Worm (Caenorhabditis elegans) whole organism, young adult: ENCODE measurements around the gene Y57E12B.10.

Experiments
- B0035.1 ChIP-seq: sonication (generic microtip); optimal IDR thresholded peaks from 2 replicates; lab custom pipeline; 2016; ENCODE audit warnings: missing genetic modification characterization, mild to moderate bottlenecking, missing compliant biosample characterization, missing genotype, missing genetic modification reagents
- B0261.1 ChIP-seq: sonication (generic microtip); optimal IDR thresholded peaks from 2 replicates; lab custom pipeline; 2016; ENCODE audit warnings: mild to moderate bottlenecking, missing genetic modification characterization, moderate library complexity, missing compliant biosample characterization
- C06A6.2 ChIP-seq: fragments of 200-800 bp; sonication (Bioruptor generic); conservative IDR thresholded peaks from 2 replicates; pipeline ENCODE4 v1.3.6; 2022; ENCODE audit warnings: missing genetic modification characterization, missing compliant biosample characterization
- D2030.7 ChIP-seq: fragments of 200-800 bp; sonication (Bioruptor generic); IDR thresholded peaks from 2 replicates; pipeline ENCODE4 v1.3.6; 2022; ENCODE audit warnings: missing genetic modification reagents, missing genetic modification characterization, missing compliant biosample characterization
- F33H1.4 ChIP-seq: fragments of 200-800 bp; sonication (Bioruptor generic); IDR thresholded peaks from 2 replicates; pipeline ENCODE4 v1.3.6; 2022; ENCODE audit warnings: missing genetic modification reagents, missing genetic modification characterization, missing compliant biosample characterization
- F39B2.1 ChIP-seq: fragments of 200-800 bp; sonication (Bioruptor generic); IDR thresholded peaks from 2 replicates; pipeline ENCODE4 v1.3.6; 2022; ENCODE audit warnings: missing genetic modification reagents, missing genetic modification characterization, missing compliant biosample characterization
- F57C9.4 ChIP-seq: sonication (generic microtip); optimal IDR thresholded peaks from 2 replicates; lab custom pipeline; 2017; ENCODE audit warnings: mild to moderate bottlenecking, missing genetic modification characterization, missing compliant biosample characterization
- Y56A3A.18 ChIP-seq: fragments of 200-800 bp; sonication (Bioruptor generic); IDR thresholded peaks from 2 replicates; pipeline ENCODE4 v1.3.6; 2022; ENCODE audit warnings: missing genetic modification reagents, missing genetic modification characterization, missing compliant biosample characterization
- Y67H2A.10 ChIP-seq: fragments of 200-800 bp; sonication (Bioruptor generic); conservative IDR thresholded peaks from 2 replicates; pipeline ENCODE4 v1.3.6; 2022; ENCODE audit warnings: missing genetic modification reagents, missing genetic modification characterization, missing compliant biosample characterization
- Y79H2A.3 ChIP-seq: fragments of 200-800 bp; sonication (Bioruptor generic); conservative IDR thresholded peaks from 2 replicates; pipeline ENCODE4 v1.3.6; 2022; ENCODE audit warnings: missing genetic modification reagents, missing genetic modification characterization, missing compliant biosample characterization
- ZK185.1 ChIP-seq: sonication (generic microtip); optimal IDR thresholded peaks from 2 replicates; lab custom pipeline; 2016; ENCODE audit warnings: mild to moderate bottlenecking, missing genetic modification characterization, missing compliant biosample characterization; ENCODE audit not compliant: poor library complexity, severe bottlenecking
- attf-5 ChIP-seq: fragments of 200-800 bp; sonication (Bioruptor generic); optimal IDR thresholded peaks from 2 replicates; lab custom pipeline; 2018; ENCODE audit warnings: mild to moderate bottlenecking, missing genetic modification characterization, missing compliant biosample characterization
- bed-1 ChIP-seq: fragments of 200-800 bp; sonication (Bioruptor generic); IDR thresholded peaks from 2 replicates; pipeline ENCODE4 v1.3.6; 2022; ENCODE audit warnings: missing genetic modification reagents, missing genetic modification characterization, missing compliant biosample characterization
- cebp-1 ChIP-seq, 2 experiments: fragments of 200-800 bp in 1 of 2; sonication (Bioruptor generic) in 1 of 2; sonication (generic microtip) in 1 of 2; IDR thresholded peaks in 1 of 2; optimal IDR thresholded peaks in 1 of 2; 2 replicates each; pipeline versions ENCODE4 v1.3.6 to Lab custom; 2017 to 2022; ENCODE audit warnings: missing compliant biosample characterization in 2 of 2, missing genetic modification characterization in 2 of 2, mild to moderate bottlenecking in 1 of 2, missing genetic modification reagents in 1 of 2, moderate library complexity in 1 of 2
- ceh-100 ChIP-seq: fragments of 200-800 bp; sonication (Bioruptor generic); IDR thresholded peaks from 2 replicates; pipeline ENCODE4 v1.3.6; 2022; ENCODE audit warnings: missing genetic modification reagents, missing genetic modification characterization, missing compliant biosample characterization
- ceh-27 ChIP-seq: fragments of 200-800 bp; sonication (Bioruptor generic); optimal IDR thresholded peaks from 2 replicates; lab custom pipeline; 2018; ENCODE audit warnings: mild to moderate bottlenecking, missing genetic modification characterization, moderate library complexity, missing compliant biosample characterization
- ceh-40 ChIP-seq: fragments of 200-800 bp; sonication (Bioruptor generic); IDR thresholded peaks from 2 replicates; pipeline ENCODE4 v1.3.6; 2022; ENCODE audit warnings: missing genetic modification characterization, missing compliant biosample characterization
- ceh-79 ChIP-seq: sonication (generic microtip); optimal IDR thresholded peaks from 2 replicates; lab custom pipeline; 2017; ENCODE audit warnings: mild to moderate bottlenecking, missing genetic modification characterization, missing compliant biosample characterization
- chd-7 ChIP-seq: sonication (generic microtip); optimal IDR thresholded peaks from 2 replicates; lab custom pipeline; 2016; ENCODE audit warnings: mild to moderate bottlenecking, missing genetic modification characterization, moderate library complexity, missing compliant biosample characterization
- die-1 ChIP-seq: sonication (generic microtip); optimal IDR thresholded peaks from 2 replicates; lab custom pipeline; 2016; ENCODE audit warnings: missing genotype, mild to moderate bottlenecking, missing genetic modification characterization, missing compliant biosample characterization
- dox-1 ChIP-seq: fragments of 200-800 bp; sonication (Bioruptor generic); IDR thresholded peaks from 2 replicates; pipeline ENCODE4 v1.3.6; 2022; ENCODE audit warnings: missing genetic modification reagents, missing genetic modification characterization, missing compliant biosample characterization
- ekl-4 ChIP-seq: fragments of 200-800 bp; sonication (Bioruptor generic); IDR thresholded peaks from 2 replicates; pipeline ENCODE4 v1.3.6; 2022; ENCODE audit warnings: missing genetic modification reagents, missing genetic modification characterization, missing compliant biosample characterization
- gei-17 ChIP-seq: fragments of 200-800 bp; sonication (Bioruptor generic); optimal IDR thresholded peaks from 2 replicates; lab custom pipeline; 2018; ENCODE audit warnings: mild to moderate bottlenecking, missing genetic modification characterization, missing compliant biosample characterization
- hlh-12 ChIP-seq: sonication (generic microtip); optimal IDR thresholded peaks from 2 replicates; lab custom pipeline; 2016; ENCODE audit warnings: missing genetic modification characterization, missing compliant biosample characterization
- hmg-1.2 ChIP-seq: fragments of 200-800 bp; sonication (Bioruptor generic); IDR thresholded peaks from 2 replicates; pipeline ENCODE4 v1.3.6; 2022; ENCODE audit warnings: missing genetic modification reagents, missing genetic modification characterization, missing compliant biosample characterization
- let-607 ChIP-seq, 2 experiments: fragments of 200-800 bp in 1 of 2; sonication (Bioruptor generic) in 1 of 2; sonication (generic microtip) in 1 of 2; optimal IDR thresholded peaks; 2 replicates each; lab custom pipeline; 2016 to 2018; ENCODE audit warnings: mild to moderate bottlenecking in 2 of 2, missing compliant biosample characterization in 2 of 2, missing genetic modification characterization in 2 of 2, moderate library complexity in 2 of 2, missing genotype in 1 of 2
- lin-26 ChIP-seq: fragments of 200-800 bp; sonication (Bioruptor generic); IDR thresholded peaks from 2 replicates; pipeline ENCODE4 v1.3.6; 2022; ENCODE audit warnings: missing genetic modification reagents, missing genetic modification characterization, missing compliant biosample characterization
- lir-1 ChIP-seq: fragments of 200-800 bp; sonication (Bioruptor generic); conservative IDR thresholded peaks from 2 replicates; pipeline ENCODE4 v1.3.6; 2022; ENCODE audit warnings: missing genetic modification reagents, missing genetic modification characterization, missing compliant biosample characterization
- madf-10 ChIP-seq: sonication (generic microtip); optimal IDR thresholded peaks from 2 replicates; lab custom pipeline; 2016; ENCODE audit warnings: mild to moderate bottlenecking, missing genetic modification characterization, missing compliant biosample characterization
- mcd-1 ChIP-seq: fragments of 200-800 bp; sonication (Bioruptor generic); IDR thresholded peaks from 2 replicates; pipeline ENCODE4 v1.3.6; 2022; ENCODE audit warnings: missing genetic modification reagents, missing genetic modification characterization, missing compliant biosample characterization
- nfya-2 ChIP-seq: fragments of 200-800 bp; sonication (Bioruptor generic); IDR thresholded peaks from 2 replicates; pipeline ENCODE4 v1.3.6; 2022; ENCODE audit warnings: missing genetic modification reagents, missing genetic modification characterization, missing compliant biosample characterization
- pha-4 ChIP-seq: fragments of 150-350 bp; sonication (generic microtip); optimal IDR thresholded peaks from 2 replicates; lab custom pipeline; 2014; ENCODE audit warnings: missing biosample characterization, missing genetic modification reagents, missing genetic modification characterization
- rec-8 ChIP-seq, 2 experiments: sonication (generic microtip); optimal IDR thresholded peaks; 2 replicates each; lab custom pipeline; 2016; ENCODE audit warnings: mild to moderate bottlenecking in 2 of 2, missing genetic modification characterization in 2 of 2, missing genetic modification reagents in 2 of 2, missing genotype in 2 of 2, missing biosample characterization in 1 of 2, missing compliant biosample characterization in 1 of 2, moderate library complexity in 1 of 2
- repo-1 ChIP-seq: sonication (generic microtip); optimal IDR thresholded peaks from 2 replicates; lab custom pipeline; 2017; ENCODE audit warnings: mild to moderate bottlenecking, missing genetic modification characterization, missing compliant biosample characterization
- rpc-1 ChIP-seq, 2 experiments: fragments of 150-350 bp in 1 of 2; sonication (generic microtip) in 1 of 2; optimal IDR thresholded peaks; 2 replicates each; lab custom pipeline; 2014 to 2018; ENCODE audit warnings: missing biosample characterization in 1 of 2, missing genetic modification characterization in 1 of 2, missing genetic modification reagents in 1 of 2, missing genotype in 1 of 2
- snpc-3.4 ChIP-seq: sonication (generic microtip); optimal IDR thresholded peaks from 2 replicates; lab custom pipeline; 2017; ENCODE audit warnings: missing genetic modification characterization, mild to moderate bottlenecking, missing compliant biosample characterization, antibody characterized with exemption, moderate library complexity, missing genotype, missing genetic modification reagents
- xnd-1 ChIP-seq: sonication (generic microtip); optimal IDR thresholded peaks from 2 replicates; lab custom pipeline; 2016; ENCODE audit warnings: missing genotype, missing genetic modification reagents, missing genetic modification characterization, missing compliant biosample characterization
- zfh-2 ChIP-seq: fragments of 200-800 bp; sonication (Bioruptor generic); conservative IDR thresholded peaks from 2 replicates; pipeline ENCODE4 v1.3.6; 2022; ENCODE audit warnings: missing genetic modification reagents, missing genetic modification characterization, missing compliant biosample characterization
- ztf-25 ChIP-seq: fragments of 200-800 bp; sonication (Bioruptor generic); IDR thresholded peaks from 2 replicates; pipeline ENCODE4 v1.3.6; 2022; ENCODE audit warnings: missing genetic modification reagents, missing genetic modification characterization, missing compliant biosample characterization
- ztf-28 ChIP-seq: fragments of 200-800 bp; sonication (Bioruptor generic); IDR thresholded peaks from 2 replicates; pipeline ENCODE4 v1.3.6; 2022; ENCODE audit warnings: missing genetic modification reagents, missing genetic modification characterization, missing compliant biosample characterization
- ztf-6 ChIP-seq: fragments of 200-800 bp; sonication (Bioruptor generic); IDR thresholded peaks from 2 replicates; pipeline ENCODE4 v1.3.6; 2022; ENCODE audit warnings: missing genetic modification reagents, missing genetic modification characterization, missing compliant biosample characterization

The Y57E12B.10 gene

DNA sequence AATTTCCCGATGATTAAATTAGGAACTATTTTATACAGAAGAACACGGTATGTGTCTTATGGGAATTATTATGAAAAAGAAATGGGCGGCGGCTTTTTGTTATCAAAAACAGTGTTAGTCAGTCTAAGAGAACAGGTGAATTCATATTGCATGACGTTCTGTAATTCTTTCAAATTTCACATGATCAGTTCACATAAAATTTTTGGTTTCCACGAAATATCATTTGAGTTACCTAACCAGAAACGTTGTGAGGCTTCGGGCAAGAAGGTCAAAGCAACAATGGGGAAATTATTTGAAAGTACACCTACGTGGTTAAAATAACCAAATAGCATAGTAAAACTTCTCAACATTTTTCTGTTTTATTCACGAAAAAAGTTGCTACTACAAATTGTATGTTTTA lies at the start of gene Y57E12B.10:
Gene Y57E12B.10 (minus strand): TSS at position 101 of the 400 bp plus-strand sequence.
- TF ChIP-seq Y67H2A.10 = no peak
- no peak for TF ChIP-seq dox-1 (GFP tag; lab: Robert Waterston, UW)
- no peak for TF ChIP-seq D2030.7 (GFP tag; lab: Robert Waterston, UW)

DNA sequence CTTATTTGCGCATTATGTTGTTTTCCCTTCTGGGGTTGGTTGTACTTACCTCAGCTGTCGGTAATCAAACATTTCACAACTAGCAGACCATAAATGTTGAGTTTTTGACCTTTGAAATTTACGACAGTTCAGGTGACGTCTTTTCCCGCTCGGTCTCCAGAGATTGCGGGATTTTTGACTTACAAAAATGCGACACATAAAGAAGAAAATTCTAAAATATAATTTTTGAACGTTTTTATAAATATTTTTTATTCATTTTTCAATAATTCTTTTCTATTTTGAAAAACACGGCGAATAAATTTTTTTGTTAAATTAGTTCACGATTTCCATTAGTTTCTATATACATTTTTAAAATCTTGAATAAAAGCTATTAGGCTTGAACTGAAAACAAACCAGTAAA lies 47.0 kb upstream of the Y57E12B.10 start, which contains the start of gene nhr-161:
Gene nhr-161 (minus strand): TSS at position 101 of the 400 bp plus-strand sequence.
- TF ChIP-seq repo-1 (tag; lab: Kevin White, UChicago) = no peak
- no peak for TF ChIP-seq cebp-1 (GFP tag; IDR thresholded peaks at IDR 0.05; lab: Robert Waterston, UW)
- TF ChIP-seq cebp-1 (tag; optimal IDR thresholded peaks at IDR 0.05; lab: Kevin White, UChicago) = no peak
- TF ChIP-seq mcd-1 (GFP tag; lab: Robert Waterston, UW) = no peak
- no peak for TF ChIP-seq bed-1 (GFP tag; lab: Robert Waterston, UW)
- TF ChIP-seq Y56A3A.18 (GFP tag; lab: Robert Waterston, UW) = no peak
- TF ChIP-seq ztf-28 (GFP tag; lab: Robert Waterston, UW) = no peak
- no peak for TF ChIP-seq nfya-2
- no peak for TF ChIP-seq let-607 (tag; optimal IDR thresholded peaks at IDR 0.05; lab: Kevin White, UChicago)
- TF ChIP-seq gei-17 = no peak
- TF ChIP-seq hlh-12 (tag; lab: Kevin White, UChicago) = no peak
- no peak for TF ChIP-seq Y79H2A.3 (GFP tag; lab: Robert Waterston, UW)
- TF ChIP-seq rec-8 (tag; optimal IDR thresholded peaks at IDR 0.05; lab: Kevin White, UChicago) = no peak
- TF ChIP-seq, all 124 proteins: peak for 0

ce11 chrV:6979019-6979418 lies 43.2 kb upstream of the Y57E12B.10 start, which contains the start of gene sre-12:
Gene sre-12 (minus strand): TSS chrV:6979119.
- TF ChIP-seq B0261.1 (tag; lab: Kevin White, UChicago) (no peak), F57C9.4 (tag; lab: Kevin White, UChicago) (no peak), ztf-6 (GFP tag; lab: Robert Waterston, UW) (no peak), pha-4 (no peak), ceh-79 (tag; lab: Kevin White, UChicago) (no peak), ztf-28 (GFP tag; lab: Robert Waterston, UW) (no peak), xnd-1 (tag; lab: Kevin White, UChicago) (no peak), lin-26 (GFP tag; lab: Robert Waterston, UW) (no peak), B0035.1 (tag; lab: Kevin White, UChicago) (no peak), ekl-4 (GFP tag; lab: Robert Waterston, UW) (no peak), ceh-27 (GFP tag; lab: Kevin White, UChicago) (no peak), repo-1 (tag; lab: Kevin White, UChicago) (no peak), gei-17 (no peak), F39B2.1 (GFP tag; lab: Robert Waterston, UW) (no peak), ceh-100 (no peak), die-1 (tag; lab: Kevin White, UChicago) (no peak), ZK185.1 (no peak)
- TF ChIP-seq, all 124 proteins: peak for 0

- TF ChIP-seq lir-1 (no peak), F57C9.4 (tag; lab: Kevin White, UChicago) (no peak), ceh-40 (GFP tag; lab: Robert Waterston, UW) (no peak), zfh-2 (GFP tag; lab: Robert Waterston, UW) (no peak), attf-5 (GFP tag; lab: Kevin White, UChicago) (no peak), F33H1.4 (no peak), rpc-1 (optimal IDR thresholded peaks at IDR 0.05; lab: Kevin White, UChicago) (no peak), rpc-1 (tag; optimal IDR thresholded peaks at IDR 0.05; lab: Kevin White, UChicago) (no peak), snpc-3.4 (tag; lab: Kevin White, UChicago) (no peak), madf-10 (tag; lab: Kevin White, UChicago) (no peak), ztf-25 (GFP tag; lab: Robert Waterston, UW) (no peak), hmg-1.2 (GFP tag; lab: Robert Waterston, UW) (no peak), C06A6.2 (no peak), chd-7 (tag; lab: Kevin White, UChicago) (no peak)
These were observed 40.3 kb upstream of the Y57E12B.10 start, which contains the start of gene srx-16 for ce11 chrV:6976047-6976446. Gene srx-16 (plus strand): TSS chrV:6976347.
